Fruit fly (Drosophila melanogaster): ENCODE results near the gene Mcm6.

The Mcm6 gene

DNA sequence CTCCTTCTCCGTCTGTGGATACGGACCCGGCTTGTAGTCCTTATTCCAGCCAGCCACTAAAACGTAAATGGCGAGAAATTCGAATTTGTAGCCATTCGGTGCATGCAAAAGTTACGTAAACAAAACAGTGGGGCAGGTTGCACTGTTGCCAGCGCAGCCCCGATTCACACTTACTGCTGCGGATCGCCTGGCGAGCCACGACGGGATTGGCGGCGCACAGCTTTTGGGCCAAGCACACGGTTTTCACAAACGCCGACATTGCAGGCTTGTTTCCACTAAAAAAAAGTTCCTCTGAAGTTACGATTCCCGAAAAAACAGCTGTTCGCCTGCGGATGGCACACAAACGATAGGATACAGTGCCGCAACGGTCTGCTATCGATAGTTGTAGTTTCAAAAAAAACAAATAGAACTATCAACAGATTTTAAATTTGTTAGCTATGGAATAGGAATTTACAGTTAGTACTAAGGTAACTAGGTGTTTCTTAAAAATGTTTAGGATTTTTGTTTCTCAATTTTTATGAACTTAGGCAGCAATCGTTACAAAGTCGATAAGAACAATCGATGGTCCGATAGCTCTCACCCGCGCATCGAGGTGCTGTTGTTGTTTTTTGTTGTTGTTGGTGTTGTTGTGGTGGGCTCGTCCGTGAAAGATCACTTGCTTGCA lies 3.8 kb downstream of the Mcm6 start, which contains the start of gene Fum1:
Gene Fum1 (plus strand): TSS at position 599 of the 664 bp plus-strand sequence.
- TF ChIP-seq ERR (GFP tag; optimal IDR thresholded peaks at IDR 0.05) (no peak), az2 (GFP tag; optimal IDR thresholded peaks at IDR 0.05) (no peak), CG12744 (GFP tag; optimal IDR thresholded peaks at IDR 0.05) (no peak), CG18764 (GFP tag; optimal IDR thresholded peaks at IDR 0.05) (no peak), Nf-YC (tag; optimal IDR thresholded peaks at IDR 0.05) (peak; percentile 45), Max (GFP tag; optimal IDR thresholded peaks at IDR 0.05) (no peak), prd (optimal IDR thresholded peaks at IDR 0.05) (no peak), prd (GFP tag; IDR thresholded peaks at IDR 0.05) (no peak), cad (GFP tag; optimal IDR thresholded peaks at IDR 0.05) (no peak), mld (GFP tag; IDR thresholded peaks at IDR 0.05; ENCODE audit: partially characterized antibody) (no peak; the same call in 2 of the 3 replicates), Six4 (GFP tag; optimal IDR thresholded peaks at IDR 0.05) (no peak), CG12942 (GFP tag; optimal IDR thresholded peaks at IDR 0.05) (no peak), CG1603 (tag; optimal IDR thresholded peaks at IDR 0.05) (peak; percentile 22), CG12659 (GFP tag; optimal IDR thresholded peaks at IDR 0.05) (peak; percentile 44), CG9215 (GFP tag; IDR thresholded peaks at IDR 0.05) (no peak), CG10979 (tag; optimal IDR thresholded peaks at IDR 0.05) (no peak), da (GFP tag; optimal IDR thresholded peaks at IDR 0.05) (peak; percentile 23), fu2 (GFP tag; optimal IDR thresholded peaks at IDR 0.05) (no peak), HmgD (GFP tag; optimal IDR thresholded peaks at IDR 0.05) (no peak), Atf6 (GFP tag; IDR thresholded peaks at IDR 0.05) (no peak), CG14860 (GFP tag; IDR thresholded peaks at IDR 0.05; ENCODE audit: partially characterized antibody) (peak; percentile 88), ftz-f1 (GFP tag; optimal IDR thresholded peaks at IDR 0.05) (no peak), CG11723 (GFP tag; optimal IDR thresholded peaks at IDR 0.05) (no peak), Bteb2 (GFP tag; optimal IDR thresholded peaks at IDR 0.05) (no peak), CG16863 (GFP tag; optimal IDR thresholded peaks at IDR 0.05) (no peak), CG14441 (GFP tag; IDR thresholded peaks at IDR 0.05) (no peak), Hmr (GFP tag; optimal IDR thresholded peaks at IDR 0.05) (no peak), Nf-YA (GFP tag; IDR thresholded peaks at IDR 0.05) (no peak), CrebB (tag; optimal IDR thresholded peaks at IDR 0.05) (no peak), CG4282 (GFP tag; optimal IDR thresholded peaks at IDR 0.05) (no peak), CG31224 (GFP tag; IDR thresholded peaks at IDR 0.05) (no peak), Dip2 (GFP tag; IDR thresholded peaks at IDR 0.05) (no peak), hth (optimal IDR thresholded peaks at IDR 0.05) (no peak), ATbp (GFP tag; optimal IDR thresholded peaks at IDR 0.05) (no peak), fd3F (GFP tag; optimal IDR thresholded peaks at IDR 0.05) (no peak), CG15601 (tag; optimal IDR thresholded peaks at IDR 0.05) (no peak), Elba2 (GFP tag; optimal IDR thresholded peaks at IDR 0.05) (no peak), CG17912 (GFP tag; optimal IDR thresholded peaks at IDR 0.05) (no peak), nom (GFP tag; optimal IDR thresholded peaks at IDR 0.05) (no peak), CG1233 (GFP tag; optimal IDR thresholded peaks at IDR 0.05) (no peak), ab (GFP tag; optimal IDR thresholded peaks at IDR 0.05) (no peak), CHES-1-like (GFP tag; optimal IDR thresholded peaks at IDR 0.05) (peak; percentile 36), CG6813 (GFP tag; optimal IDR thresholded peaks at IDR 0.05) (no peak), CG2120 (GFP tag; optimal IDR thresholded peaks at IDR 0.05) (peak; percentile 31), yki (optimal IDR thresholded peaks at IDR 0.05) (no peak), CG34422 (GFP tag; IDR thresholded peaks at IDR 0.05) (no peak), CG10147 (GFP tag; optimal IDR thresholded peaks at IDR 0.05) (peak; percentile 16), Lim3 (GFP tag; IDR thresholded peaks at IDR 0.05) (no peak), CG6683 (GFP tag; optimal IDR thresholded peaks at IDR 0.05) (no peak), CG31388 (GFP tag; optimal IDR thresholded peaks at IDR 0.05) (no peak), dpn (GFP tag; optimal IDR thresholded peaks at IDR 0.05) (peak in 1 of 2 experiments; percentile 6), CG3281 (GFP tag; optimal IDR thresholded peaks at IDR 0.05) (peak; percentile 14)
